Worm (Caenorhabditis elegans) whole organism, mixed stage, embryonic: ENCODE results near the gene nlp-57.
A peak's percentile ranks its signal among the peaks of the same experiment; 100 is the strongest.

Experiments
- M03D4.4 ChIP-seq: sonication (generic microtip); optimal IDR thresholded peaks from 2 replicates; lab custom pipeline; 2017; ENCODE audit warnings: mild to moderate bottlenecking, missing genetic modification characterization, missing compliant biosample characterization
- bed-3 ChIP-seq: fragments of 200-800 bp; sonication (Bioruptor generic); optimal IDR thresholded peaks from 3 replicates; lab custom pipeline; 2018; ENCODE audit warnings: mild to moderate bottlenecking, missing genetic modification characterization, moderate library complexity, missing compliant biosample characterization
- blmp-1 ChIP-seq: fragments of 150-350 bp; optimal IDR thresholded peaks from 2 replicates; lab custom pipeline; 2014; ENCODE audit warnings: missing biosample characterization, missing genetic modification characterization
- ceh-39 ChIP-seq: fragments of 150-350 bp; optimal IDR thresholded peaks from 2 replicates; lab custom pipeline; 2014; ENCODE audit warnings: missing biosample characterization, missing genetic modification characterization
- ceh-43 ChIP-seq: fragments of 200-800 bp; sonication (Bioruptor generic); optimal IDR thresholded peaks from 2 replicates; lab custom pipeline; 2018; ENCODE audit warnings: mild to moderate bottlenecking, missing genetic modification characterization, moderate library complexity, missing compliant biosample characterization
- ceh-83 ChIP-seq: fragments of 200-800 bp; sonication (Bioruptor generic); optimal IDR thresholded peaks from 2 replicates; lab custom pipeline; 2018; ENCODE audit warnings: mild to moderate bottlenecking, missing genetic modification characterization, missing compliant biosample characterization
- ces-1 ChIP-seq: fragments of 150-350 bp; optimal IDR thresholded peaks from 2 replicates; lab custom pipeline; 2014; ENCODE audit warnings: missing biosample characterization, missing genetic modification reagents, missing genetic modification characterization
- cnd-1 ChIP-seq: fragments of 200-800 bp; sonication (Bioruptor generic); optimal IDR thresholded peaks from 2 replicates; lab custom pipeline; 2018; ENCODE audit warnings: mild to moderate bottlenecking, missing genetic modification characterization, missing compliant biosample characterization
- drap-1 ChIP-seq: fragments of 200-800 bp; sonication (Bioruptor generic); optimal IDR thresholded peaks from 3 replicates; lab custom pipeline; 2018; ENCODE audit warnings: mild to moderate bottlenecking, missing genetic modification characterization, missing compliant biosample characterization
- elt-1 ChIP-seq: sonication (generic microtip); optimal IDR thresholded peaks from 2 replicates; lab custom pipeline; 2017; ENCODE audit warnings: missing genetic modification characterization, mild to moderate bottlenecking, missing compliant biosample characterization, antibody characterized with exemption, moderate library complexity, borderline replicate concordance; ENCODE audit not compliant: insufficient read depth
- elt-3 ChIP-seq: fragments of 150-350 bp; optimal IDR thresholded peaks from 2 replicates; lab custom pipeline; 2014; ENCODE audit warnings: missing biosample characterization, missing genetic modification characterization
- flh-1 ChIP-seq: fragments of 200-800 bp; sonication (Bioruptor generic); optimal IDR thresholded peaks from 2 replicates; lab custom pipeline; 2018; ENCODE audit warnings: mild to moderate bottlenecking, missing genetic modification characterization, moderate library complexity, missing compliant biosample characterization
- ham-2 ChIP-seq: fragments of 200-800 bp; sonication (Bioruptor generic); optimal IDR thresholded peaks from 2 replicates; lab custom pipeline; 2018; ENCODE audit warnings: mild to moderate bottlenecking, missing genetic modification characterization, missing compliant biosample characterization
- hlh-1 ChIP-seq: fragments of 150-350 bp; optimal IDR thresholded peaks from 2 replicates; lab custom pipeline; 2014; ENCODE audit warnings: missing biosample characterization, missing genetic modification reagents, missing genetic modification characterization
- lin-13 ChIP-seq: fragments of 150-350 bp; optimal IDR thresholded peaks from 2 replicates; lab custom pipeline; 2014; ENCODE audit warnings: missing biosample characterization, missing genetic modification characterization
- lin-32 ChIP-seq: fragments of 200-800 bp; sonication (Bioruptor generic); optimal IDR thresholded peaks from 2 replicates; lab custom pipeline; 2018; ENCODE audit warnings: mild to moderate bottlenecking, missing genetic modification characterization, missing compliant biosample characterization
- lsy-2 ChIP-seq: fragments of 150-350 bp; optimal IDR thresholded peaks from 2 replicates; lab custom pipeline; 2014; ENCODE audit warnings: missing biosample characterization, missing genetic modification characterization
- mab-5 ChIP-seq: fragments of 150-350 bp; optimal IDR thresholded peaks from 2 replicates; lab custom pipeline; 2014; ENCODE audit warnings: missing biosample characterization, missing genetic modification characterization
- mls-2 ChIP-seq: sonication (generic microtip); optimal IDR thresholded peaks from 2 replicates; lab custom pipeline; 2016; ENCODE audit warnings: mild to moderate bottlenecking, missing genetic modification characterization, moderate library complexity, missing compliant biosample characterization
- nhr-12 ChIP-seq: fragments of 150-350 bp; optimal IDR thresholded peaks from 2 replicates; lab custom pipeline; 2014; ENCODE audit warnings: missing biosample characterization, missing genetic modification characterization
- nhr-2 ChIP-seq: fragments of 150-350 bp; optimal IDR thresholded peaks from 2 replicates; lab custom pipeline; 2014; ENCODE audit warnings: missing biosample characterization, missing genetic modification characterization
- nhr-237 ChIP-seq: fragments of 150-350 bp; optimal IDR thresholded peaks from 2 replicates; lab custom pipeline; 2014; ENCODE audit warnings: missing biosample characterization, missing genetic modification characterization
- nhr-76 ChIP-seq: sonication (generic microtip); optimal IDR thresholded peaks from 2 replicates; lab custom pipeline; 2017; ENCODE audit warnings: missing biosample characterization, missing genetic modification characterization
- sem-2 ChIP-seq: fragments of 200-800 bp; sonication (Bioruptor generic); optimal IDR thresholded peaks from 2 replicates; lab custom pipeline; 2018; ENCODE audit warnings: mild to moderate bottlenecking, missing genetic modification characterization, missing compliant biosample characterization
- sptf-1 ChIP-seq: sonication (generic microtip); optimal IDR thresholded peaks from 2 replicates; lab custom pipeline; 2017; ENCODE audit warnings: mild to moderate bottlenecking, missing genetic modification characterization, moderate library complexity, missing compliant biosample characterization
- tbx-8 ChIP-seq: fragments of 200-800 bp; sonication (Bioruptor generic); optimal IDR thresholded peaks from 2 replicates; lab custom pipeline; 2018; ENCODE audit warnings: mild to moderate bottlenecking, missing genetic modification characterization, moderate library complexity, missing compliant biosample characterization
- unc-39 ChIP-seq: fragments of 150-350 bp; optimal IDR thresholded peaks from 2 replicates; lab custom pipeline; 2014; ENCODE audit warnings: missing biosample characterization, missing genetic modification characterization
- unc-62 ChIP-seq: fragments of 150-350 bp; optimal IDR thresholded peaks from 2 replicates; lab custom pipeline; 2014; ENCODE audit warnings: missing biosample characterization, missing genetic modification reagents, missing genetic modification characterization
- ztf-11 ChIP-seq: fragments of 150-350 bp; optimal IDR thresholded peaks from 2 replicates; lab custom pipeline; 2014; ENCODE audit warnings: missing biosample characterization, missing genetic modification characterization

The nlp-57 gene

ce11 chrX:11345471-11345870, 28.6 kb downstream of the nlp-57 start:
- peak; percentile 89 for TF ChIP-seq ces-1 (GFP tag; lab: Kevin White, UChicago)
- no peak for TF ChIP-seq ceh-39 (tag; lab: Kevin White, UChicago)

ce11 chrX:11346155-11346554, 29.3 kb downstream of the nlp-57 start, which contains the start of gene oct-2:
TSS of gene oct-2 (plus strand) at chrX:11346455.
- TF ChIP-seq nhr-12 (tag; lab: Kevin White, UChicago) (no peak), ceh-43 (GFP tag; lab: Kevin White, UChicago) (no peak), bed-3 (GFP tag; lab: Kevin White, UChicago) (no peak), M03D4.4 (tag; lab: Kevin White, UChicago) (no peak), unc-62 (GFP tag; lab: Kevin White, UChicago) (no peak), tbx-8 (GFP tag; lab: Kevin White, UChicago) (no peak), mls-2 (tag; lab: Kevin White, UChicago) (no peak), elt-1 (tag; lab: Kevin White, UChicago) (no peak), ceh-39 (tag; lab: Kevin White, UChicago) (no peak), ces-1 (GFP tag; lab: Kevin White, UChicago) (no peak), cnd-1 (tag; lab: Kevin White, UChicago) (no peak)
- TF ChIP-seq, all 35 proteins: peak for 0

- TF ChIP-seq cnd-1 (tag; lab: Kevin White, UChicago) (no peak), M03D4.4 (tag; lab: Kevin White, UChicago) (no peak), lsy-2 (tag; lab: Kevin White, UChicago) (no peak), nhr-76 (tag; lab: Kevin White, UChicago) (no peak), ztf-11 (tag; lab: Kevin White, UChicago) (no peak), ceh-43 (GFP tag; lab: Kevin White, UChicago) (no peak), elt-1 (tag; lab: Kevin White, UChicago) (no peak), elt-3 (tag; lab: Kevin White, UChicago) (no peak), ceh-83 (no peak), mls-2 (tag; lab: Kevin White, UChicago) (no peak), ham-2 (GFP tag; lab: Kevin White, UChicago) (no peak), lin-32 (GFP tag; lab: Kevin White, UChicago) (no peak), drap-1 (GFP tag; lab: Kevin White, UChicago) (no peak), nhr-2 (tag; lab: Kevin White, UChicago) (no peak), flh-1 (GFP tag; lab: Kevin White, UChicago) (no peak), sptf-1 (tag; lab: Kevin White, UChicago) (no peak), nhr-12 (tag; lab: Kevin White, UChicago) (no peak), nhr-237 (no peak), hlh-1 (no peak), blmp-1 (tag; lab: Kevin White, UChicago) (no peak)
- TF ChIP-seq, all 35 proteins: peak for 0
These were observed 34.4 kb downstream of the nlp-57 start for ce11 chrX:11351288-11351687.

DNA sequence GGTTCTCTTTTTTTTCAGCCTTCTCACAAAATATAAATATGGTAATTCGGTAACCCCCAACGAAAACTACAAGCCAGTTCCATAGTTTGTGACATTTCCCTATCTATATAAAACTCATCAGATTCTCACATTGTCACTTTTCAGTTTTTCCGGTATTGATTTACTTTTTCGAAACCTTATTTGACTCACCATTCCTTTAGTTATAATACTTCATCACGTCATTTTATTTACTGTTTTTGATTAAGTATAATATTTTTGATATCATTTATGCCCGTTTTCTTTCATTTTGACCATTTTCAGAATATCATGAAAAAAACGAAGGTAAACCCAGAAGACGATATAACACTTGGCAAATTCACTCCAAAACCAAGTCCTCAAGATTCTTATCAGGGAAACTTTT, 35.0 kb downstream of the nlp-57 start, which contains the start of gene pgp-3:
pgp-3 (plus strand) TSS at position 301 of the 400 bp plus-strand sequence.
- TF ChIP-seq lin-32 (GFP tag; lab: Kevin White, UChicago) (no peak), blmp-1 (tag; lab: Kevin White, UChicago) (no peak), lsy-2 (tag; lab: Kevin White, UChicago) (no peak), lin-13 (tag; lab: Kevin White, UChicago) (no peak), mls-2 (tag; lab: Kevin White, UChicago) (no peak), ceh-83 (no peak), sem-2 (GFP tag; lab: Kevin White, UChicago) (no peak), nhr-12 (tag; lab: Kevin White, UChicago) (no peak), sptf-1 (tag; lab: Kevin White, UChicago) (no peak), M03D4.4 (tag; lab: Kevin White, UChicago) (no peak), ceh-43 (GFP tag; lab: Kevin White, UChicago) (no peak)

ce11 chrX:11355856-11356255, 39.0 kb downstream of the nlp-57 start:
- TF ChIP-seq ztf-11 (tag; lab: Kevin White, UChicago) (no peak), nhr-237 (no peak), ces-1 (GFP tag; lab: Kevin White, UChicago) (no peak), mab-5 (tag; lab: Kevin White, UChicago) (no peak), elt-3 (tag; lab: Kevin White, UChicago) (no peak), unc-39 (tag; lab: Kevin White, UChicago) (no peak), ham-2 (GFP tag; lab: Kevin White, UChicago) (no peak), ceh-83 (no peak)
